Worm (Caenorhabditis elegans) whole organism, late embryonic: ENCODE results near the gene T05B9.2.
A peak's percentile ranks its signal among the peaks of the same experiment; 100 is the strongest.

Experiments used
- C08G9.2 ChIP-seq: sonication (generic microtip); optimal IDR thresholded peaks from 2 replicates; lab custom pipeline; 2016; ENCODE audit warnings: mild to moderate bottlenecking, missing genetic modification characterization, moderate library complexity, missing compliant biosample characterization
- F13H6.1 ChIP-seq: sonication (generic microtip); optimal IDR thresholded peaks from 2 replicates; lab custom pipeline; 2016; ENCODE audit warnings: missing genetic modification characterization, missing compliant biosample characterization
- K02D7.2 ChIP-seq: sonication (generic microtip); optimal IDR thresholded peaks from 2 replicates; lab custom pipeline; 2017; ENCODE audit warnings: mild to moderate bottlenecking, missing genetic modification characterization, missing compliant biosample characterization
- T23F11.4 ChIP-seq: fragments of 200-800 bp; sonication (Bioruptor generic); optimal IDR thresholded peaks from 2 replicates; lab custom pipeline; 2018; ENCODE audit warnings: mild to moderate bottlenecking, missing genetic modification characterization, missing compliant biosample characterization
- Y22D7AL.16 ChIP-seq: sonication (generic microtip); optimal IDR thresholded peaks from 2 replicates; lab custom pipeline; 2016; ENCODE audit warnings: missing genetic modification characterization, missing compliant biosample characterization
- ahr-1 ChIP-seq: sonication (generic microtip); optimal IDR thresholded peaks from 2 replicates; lab custom pipeline; 2016; ENCODE audit warnings: missing genetic modification characterization, missing compliant biosample characterization
- ceh-18 ChIP-seq: sonication (generic microtip); optimal IDR thresholded peaks from 2 replicates; lab custom pipeline; 2016; ENCODE audit warnings: missing genetic modification characterization, missing compliant biosample characterization
- ceh-19 ChIP-seq: fragments of 200-800 bp; sonication (Bioruptor generic); optimal IDR thresholded peaks from 2 replicates; lab custom pipeline; 2018; ENCODE audit warnings: mild to moderate bottlenecking, missing genetic modification characterization, missing compliant biosample characterization
- ceh-2 ChIP-seq: sonication (generic microtip); optimal IDR thresholded peaks from 2 replicates; lab custom pipeline; 2016; ENCODE audit warnings: missing genotype, missing genetic modification characterization, missing compliant biosample characterization
- ceh-22 ChIP-seq: sonication (generic microtip); optimal IDR thresholded peaks from 2 replicates; lab custom pipeline; 2017; ENCODE audit warnings: missing biosample characterization, missing genetic modification characterization
- ceh-24 ChIP-seq: sonication (generic microtip); optimal IDR thresholded peaks from 2 replicates; lab custom pipeline; 2016; ENCODE audit warnings: mild to moderate bottlenecking, missing genetic modification characterization, missing compliant biosample characterization
- ceh-34 ChIP-seq: sonication (generic microtip); optimal IDR thresholded peaks from 2 replicates; lab custom pipeline; 2016; ENCODE audit warnings: mild to moderate bottlenecking, missing genetic modification characterization, missing compliant biosample characterization
- ceh-45 ChIP-seq: fragments of 200-800 bp; sonication (Bioruptor generic); IDR thresholded peaks from 2 replicates; pipeline ENCODE4 v1.3.6; 2022; ENCODE audit warnings: missing genetic modification reagents, missing genetic modification characterization, missing compliant biosample characterization
- ceh-48 ChIP-seq: sonication (generic microtip); optimal IDR thresholded peaks from 2 replicates; lab custom pipeline; 2016; ENCODE audit warnings: missing genetic modification characterization, inconsistent platforms, missing compliant biosample characterization
- ceh-9 ChIP-seq: sonication (generic microtip); optimal IDR thresholded peaks from 2 replicates; lab custom pipeline; 2016; ENCODE audit warnings: mild to moderate bottlenecking, missing genetic modification characterization, inconsistent platforms, missing compliant biosample characterization
- che-1 ChIP-seq: sonication (generic microtip); optimal IDR thresholded peaks from 2 replicates; lab custom pipeline; 2016; ENCODE audit warnings: mild to moderate bottlenecking, missing genetic modification characterization, missing compliant biosample characterization
- elt-2 ChIP-seq: sonication (generic microtip); optimal IDR thresholded peaks from 2 replicates; lab custom pipeline; 2016; ENCODE audit warnings: missing genetic modification reagents, missing genetic modification characterization, missing compliant biosample characterization
- ets-4 ChIP-seq: sonication (generic microtip); optimal IDR thresholded peaks from 2 replicates; lab custom pipeline; 2016; ENCODE audit warnings: missing genetic modification characterization, missing compliant biosample characterization
- eyg-1 ChIP-seq: sonication (generic microtip); optimal IDR thresholded peaks from 2 replicates; lab custom pipeline; 2016; ENCODE audit warnings: missing genotype, missing genetic modification characterization, missing compliant biosample characterization
- fax-1 ChIP-seq: sonication (generic microtip); optimal IDR thresholded peaks from 2 replicates; lab custom pipeline; 2016; ENCODE audit warnings: missing genotype, missing genetic modification characterization, missing compliant biosample characterization
- fkh-10 ChIP-seq: fragments of 150-350 bp; optimal IDR thresholded peaks from 2 replicates; lab custom pipeline; 2014; ENCODE audit warnings: missing biosample characterization, missing genetic modification reagents, missing genetic modification characterization
- fkh-6 ChIP-seq: sonication (generic microtip); optimal IDR thresholded peaks from 2 replicates; lab custom pipeline; 2016; ENCODE audit warnings: missing genetic modification characterization, missing compliant biosample characterization
- hlh-13 ChIP-seq: fragments of 200-800 bp; sonication (Bioruptor generic); optimal IDR thresholded peaks from 2 replicates; lab custom pipeline; 2018; ENCODE audit warnings: mild to moderate bottlenecking, missing genetic modification characterization, missing compliant biosample characterization
- hlh-15 ChIP-seq: sonication (generic microtip); optimal IDR thresholded peaks from 2 replicates; lab custom pipeline; 2016; ENCODE audit warnings: missing genetic modification characterization, missing compliant biosample characterization
- lim-6 ChIP-seq: sonication (generic microtip); optimal IDR thresholded peaks from 2 replicates; lab custom pipeline; 2016; ENCODE audit warnings: missing genetic modification characterization, missing compliant biosample characterization
- nfya-1 ChIP-seq: sonication (generic microtip); optimal IDR thresholded peaks from 2 replicates; lab custom pipeline; 2017; ENCODE audit warnings: missing genetic modification characterization, mild to moderate bottlenecking, missing compliant biosample characterization, antibody characterized with exemption, moderate library complexity
- npax-4 ChIP-seq: sonication (generic microtip); optimal IDR thresholded peaks from 2 replicates; lab custom pipeline; 2016; ENCODE audit warnings: missing genetic modification characterization, missing compliant biosample characterization
- odd-2 ChIP-seq: sonication (generic microtip); optimal IDR thresholded peaks from 2 replicates; lab custom pipeline; 2017; ENCODE audit warnings: antibody characterized with exemption, mild to moderate bottlenecking, missing genetic modification characterization, missing compliant biosample characterization
- pat-9 ChIP-seq: fragments of 200-800 bp; sonication (Bioruptor generic); optimal IDR thresholded peaks from 2 replicates; lab custom pipeline; 2018; ENCODE audit warnings: mild to moderate bottlenecking, missing genetic modification characterization, moderate library complexity, missing compliant biosample characterization
- pqm-1 ChIP-seq: sonication (generic microtip); optimal IDR thresholded peaks from 2 replicates; lab custom pipeline; 2016; ENCODE audit warnings: missing genetic modification characterization, missing compliant biosample characterization
- pros-1 ChIP-seq: fragments of 150-350 bp; optimal IDR thresholded peaks from 2 replicates; lab custom pipeline; 2014; ENCODE audit warnings: missing biosample characterization, missing genetic modification reagents, missing genetic modification characterization
- ref-2 ChIP-seq: sonication (generic microtip); optimal IDR thresholded peaks from 2 replicates; lab custom pipeline; 2016; ENCODE audit warnings: missing genetic modification characterization, missing compliant biosample characterization
- syd-9 ChIP-seq: sonication (generic microtip); optimal IDR thresholded peaks from 2 replicates; lab custom pipeline; 2016; ENCODE audit warnings: mild to moderate bottlenecking, missing genetic modification characterization, moderate library complexity, missing compliant biosample characterization
- tbx-2 ChIP-seq: sonication (generic microtip); optimal IDR thresholded peaks from 2 replicates; lab custom pipeline; 2016; ENCODE audit warnings: missing genetic modification characterization, missing compliant biosample characterization
- unc-42 ChIP-seq: sonication (generic microtip); optimal IDR thresholded peaks from 2 replicates; lab custom pipeline; 2016; ENCODE audit warnings: missing genotype, missing genetic modification characterization, missing compliant biosample characterization
- unc-55 ChIP-seq: sonication (generic microtip); optimal IDR thresholded peaks from 2 replicates; lab custom pipeline; 2017; ENCODE audit warnings: missing biosample characterization, missing genetic modification reagents, missing genetic modification characterization
- unc-86 ChIP-seq: sonication (generic microtip); optimal IDR thresholded peaks from 2 replicates; lab custom pipeline; 2016; ENCODE audit warnings: missing genetic modification characterization, missing compliant biosample characterization
- zip-5 ChIP-seq: sonication (generic microtip); optimal IDR thresholded peaks from 2 replicates; lab custom pipeline; 2016; ENCODE audit warnings: missing genetic modification characterization, missing compliant biosample characterization

T05B9.2 gene

ce11 chrII:11283013-11283412 lies 27.4 kb downstream of the T05B9.2 start:
- TF ChIP-seq unc-55 (GFP tag; lab: Kevin White, UChicago): peak; percentile 28
- TF ChIP-seq ahr-1 (tag; lab: Kevin White, UChicago): no peak
- no peak for TF ChIP-seq ceh-18
- no peak for TF ChIP-seq pros-1 (tag; lab: Kevin White, UChicago)
- no peak for TF ChIP-seq Y22D7AL.16 (tag; lab: Kevin White, UChicago)
- TF ChIP-seq tbx-2 (tag; lab: Kevin White, UChicago): peak; percentile 6

- no peak for TF ChIP-seq pat-9 (tag; lab: Kevin White, UChicago)
- no peak for TF ChIP-seq ets-4 (tag; lab: Kevin White, UChicago)
- no peak for TF ChIP-seq unc-86 (tag; lab: Kevin White, UChicago)
- no peak for TF ChIP-seq hlh-13 (GFP tag; lab: Kevin White, UChicago)
- TF ChIP-seq ceh-48 (tag; lab: Kevin White, UChicago): no peak
- no peak for TF ChIP-seq ceh-22 (tag; lab: Kevin White, UChicago)
- TF ChIP-seq ceh-24 (tag; lab: Kevin White, UChicago): no peak
- TF ChIP-seq fax-1 (tag; lab: Kevin White, UChicago): no peak
- TF ChIP-seq ceh-2 (tag; lab: Kevin White, UChicago): no peak
- no peak for TF ChIP-seq ahr-1 (tag; lab: Kevin White, UChicago)
- TF ChIP-seq fkh-10 (GFP tag; lab: Kevin White, UChicago): no peak
- no peak for TF ChIP-seq nfya-1
- no peak for TF ChIP-seq ceh-19 (GFP tag; lab: Kevin White, UChicago)
- no peak for TF ChIP-seq K02D7.2
- no peak for TF ChIP-seq hlh-15 (tag; lab: Kevin White, UChicago)
- no peak for TF ChIP-seq syd-9
- no peak for TF ChIP-seq odd-2
- TF ChIP-seq npax-4 (tag; lab: Kevin White, UChicago): no peak
- no peak for TF ChIP-seq tbx-2 (tag; lab: Kevin White, UChicago)
Observed at ce11 chrII:11283803-11284202, 28.2 kb downstream of the T05B9.2 start.

ce11 chrII:11284701-11285100 lies 29.1 kb downstream of the T05B9.2 start:
- TF ChIP-seq tbx-2 (tag; lab: Kevin White, UChicago) (no peak), che-1 (tag; lab: Kevin White, UChicago) (no peak), pqm-1 (tag; lab: Kevin White, UChicago) (no peak), lim-6 (tag; lab: Kevin White, UChicago) (no peak), npax-4 (tag; lab: Kevin White, UChicago) (no peak), F13H6.1 (no peak), T23F11.4 (GFP tag; lab: Kevin White, UChicago) (no peak)

ce11 chrII:11285282-11285933 lies 29.8 kb downstream of the T05B9.2 start:
- peak; percentile 59 for TF ChIP-seq tbx-2 (tag; lab: Kevin White, UChicago)
- TF ChIP-seq elt-2: peak; percentile 36
- TF ChIP-seq nfya-1: no peak

ce11 chrII:11286445-11286844 lies 30.8 kb downstream of the T05B9.2 start:
- TF ChIP-seq unc-86 (tag; lab: Kevin White, UChicago) (no peak), fkh-10 (GFP tag; lab: Kevin White, UChicago) (no peak), ceh-45 (GFP tag; lab: Robert Waterston, UW) (no peak), ref-2 (tag; lab: Kevin White, UChicago) (no peak), tbx-2 (tag; lab: Kevin White, UChicago) (no peak), ceh-9 (no peak), C08G9.2 (no peak), eyg-1 (tag; lab: Kevin White, UChicago) (no peak), ceh-34 (no peak), ahr-1 (tag; lab: Kevin White, UChicago) (no peak), fkh-6 (tag; lab: Kevin White, UChicago) (no peak), unc-42 (tag; lab: Kevin White, UChicago) (no peak), ceh-24 (tag; lab: Kevin White, UChicago) (no peak), ceh-19 (GFP tag; lab: Kevin White, UChicago) (no peak), zip-5 (no peak)
